Worm (Caenorhabditis elegans): ENCODE measurements around the gene pigm-1.

pigm-1 gene

ce11 chrII:11339507-11339906 lies 8.7 kb upstream of the pigm-1 start, which contains the start of gene rmd-3:
TSS of gene rmd-3 (minus strand) at chrII:11339607.
- TF ChIP-seq mep-1 (tag; optimal IDR thresholded peaks at IDR 0.05) (no peak), tbx-8 (GFP tag; optimal IDR thresholded peaks at IDR 0.05) (no peak), elt-1 (tag; optimal IDR thresholded peaks at IDR 0.05; ENCODE audit: borderline replicate concordance, insufficient read depth) (no peak), ztf-11 (tag; optimal IDR thresholded peaks at IDR 0.05) (no peak), hlh-1 (tag; optimal IDR thresholded peaks at IDR 0.05) (no peak), cnd-1 (tag; optimal IDR thresholded peaks at IDR 0.05) (no peak), ceh-39 (tag; optimal IDR thresholded peaks at IDR 0.05) (no peak), sem-2 (GFP tag; optimal IDR thresholded peaks at IDR 0.05) (no peak), pha-4 (tag; optimal IDR thresholded peaks at IDR 0.05) (no peak), elt-3 (tag; optimal IDR thresholded peaks at IDR 0.05) (no peak), lin-13 (tag; optimal IDR thresholded peaks at IDR 0.05) (no peak), nhr-76 (tag; optimal IDR thresholded peaks at IDR 0.05) (no peak), mab-5 (tag; optimal IDR thresholded peaks at IDR 0.05) (no peak), nhr-12 (tag; optimal IDR thresholded peaks at IDR 0.05) (no peak), nhr-237 (tag; optimal IDR thresholded peaks at IDR 0.05) (no peak), unc-62 (GFP tag; optimal IDR thresholded peaks at IDR 0.05) (no peak), nhr-28 (tag; optimal IDR thresholded peaks at IDR 0.05) (no peak), ces-1 (GFP tag; optimal IDR thresholded peaks at IDR 0.05) (no peak)

ce11 chrII:11343300-11343869 lies 4.9 kb upstream of the pigm-1 start, which contains the start of gene lgc-20:
TSS of gene lgc-20 (minus strand) at chrII:11343610.
- TF ChIP-seq nhr-12 (tag; optimal IDR thresholded peaks at IDR 0.05) (no peak), snpc-4 (tag; optimal IDR thresholded peaks at IDR 0.05) (no peak), cnd-1 (tag; optimal IDR thresholded peaks at IDR 0.05) (no peak), ceh-39 (tag; optimal IDR thresholded peaks at IDR 0.05) (no peak), flh-1 (GFP tag; optimal IDR thresholded peaks at IDR 0.05) (no peak), zip-8 (tag; optimal IDR thresholded peaks at IDR 0.05) (no peak), sem-2 (GFP tag; optimal IDR thresholded peaks at IDR 0.05) (no peak), unc-39 (tag; optimal IDR thresholded peaks at IDR 0.05) (no peak), ceh-43 (GFP tag; optimal IDR thresholded peaks at IDR 0.05) (no peak), mep-1 (tag; optimal IDR thresholded peaks at IDR 0.05) (no peak), mls-2 (tag; optimal IDR thresholded peaks at IDR 0.05) (no peak), ceh-83 (GFP tag; optimal IDR thresholded peaks at IDR 0.05) (no peak), lin-32 (GFP tag; optimal IDR thresholded peaks at IDR 0.05) (no peak), pha-4 (tag; optimal IDR thresholded peaks at IDR 0.05) (no peak), nhr-28 (tag; optimal IDR thresholded peaks at IDR 0.05) (no peak), sptf-1 (tag; optimal IDR thresholded peaks at IDR 0.05) (no peak)

DNA sequence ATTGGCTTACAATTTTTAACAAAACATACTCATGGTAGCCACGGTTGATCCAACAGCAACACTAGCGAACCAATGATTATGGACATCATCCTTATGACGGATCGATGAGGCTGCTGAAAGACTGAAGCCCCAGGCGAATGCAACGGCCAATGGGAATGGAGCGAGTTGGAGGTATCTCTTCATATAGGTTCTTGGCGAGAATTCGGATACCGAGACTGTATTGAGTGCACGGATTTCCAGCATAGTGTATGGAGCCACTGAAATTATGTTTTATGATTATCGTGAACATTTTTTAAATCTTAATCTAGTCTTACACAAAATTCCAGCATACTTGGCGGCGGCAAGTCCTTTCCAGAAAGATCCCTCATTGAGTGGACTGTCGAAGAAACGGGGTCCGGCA lies 3.7 kb upstream of the pigm-1 start:
- no peak for TF ChIP-seq hlh-1 (tag; optimal IDR thresholded peaks at IDR 0.05)
- no peak for TF ChIP-seq ztf-11 (tag; optimal IDR thresholded peaks at IDR 0.05)
- TF ChIP-seq nhr-28 (tag; optimal IDR thresholded peaks at IDR 0.05), result no peak
- TF ChIP-seq pha-4 (tag; optimal IDR thresholded peaks at IDR 0.05), result no peak
- TF ChIP-seq ceh-39 (tag; optimal IDR thresholded peaks at IDR 0.05), result no peak
- TF ChIP-seq unc-62 (GFP tag; optimal IDR thresholded peaks at IDR 0.05), result no peak
- TF ChIP-seq drap-1 (GFP tag; optimal IDR thresholded peaks at IDR 0.05), result no peak
- no peak for TF ChIP-seq mls-2 (tag; optimal IDR thresholded peaks at IDR 0.05)
- TF ChIP-seq M03D4.4 (tag; optimal IDR thresholded peaks at IDR 0.05), result no peak
- TF ChIP-seq zip-8 (tag; optimal IDR thresholded peaks at IDR 0.05), result no peak
- no peak for TF ChIP-seq elt-3 (tag; optimal IDR thresholded peaks at IDR 0.05)
- no peak for TF ChIP-seq sptf-1 (tag; optimal IDR thresholded peaks at IDR 0.05)
- TF ChIP-seq ceh-83 (GFP tag; optimal IDR thresholded peaks at IDR 0.05), result no peak
- TF ChIP-seq nhr-76 (tag; optimal IDR thresholded peaks at IDR 0.05), result no peak
- TF ChIP-seq elt-1 (tag; optimal IDR thresholded peaks at IDR 0.05; ENCODE audit: borderline replicate concordance, insufficient read depth), result no peak
- TF ChIP-seq flh-1 (GFP tag; optimal IDR thresholded peaks at IDR 0.05), result no peak
- no peak for TF ChIP-seq nhr-237 (tag; optimal IDR thresholded peaks at IDR 0.05)
- TF ChIP-seq bed-3 (GFP tag; optimal IDR thresholded peaks at IDR 0.05), result no peak
- TF ChIP-seq lin-13 (tag; optimal IDR thresholded peaks at IDR 0.05), result no peak
- no peak for TF ChIP-seq tbx-8 (GFP tag; optimal IDR thresholded peaks at IDR 0.05)

DNA sequence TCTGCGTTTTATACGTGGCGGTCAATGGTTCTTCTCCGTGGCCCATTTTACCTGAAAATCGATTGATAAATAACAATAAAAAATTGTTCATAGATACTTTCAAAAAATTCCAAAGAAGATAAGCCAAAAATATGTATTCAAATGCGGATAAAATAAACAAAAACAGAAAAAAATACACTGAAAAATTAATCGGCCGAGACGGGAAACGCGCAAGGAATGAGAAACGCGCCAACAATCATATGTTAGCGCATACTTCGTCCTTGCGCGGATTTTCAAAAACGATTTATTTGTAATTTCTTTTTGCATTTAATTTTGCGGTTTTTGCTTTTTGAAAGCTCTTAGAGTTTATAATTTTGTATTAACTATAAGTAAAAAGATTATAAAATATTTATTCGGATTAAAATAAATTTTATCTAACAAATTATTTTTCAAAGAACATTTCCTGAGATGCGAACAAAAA lies 2.6 kb upstream of the pigm-1 start, which contains the start of gene nduf-11:
Gene nduf-11, minus strand, starts transcription at position 51 of the 460 bp plus-strand sequence.
- TF ChIP-seq drap-1 (GFP tag; optimal IDR thresholded peaks at IDR 0.05) (no peak), tbx-8 (GFP tag; optimal IDR thresholded peaks at IDR 0.05) (no peak), ztf-11 (tag; optimal IDR thresholded peaks at IDR 0.05) (no peak), mep-1 (tag; optimal IDR thresholded peaks at IDR 0.05) (peak; percentile 86), bed-3 (GFP tag; optimal IDR thresholded peaks at IDR 0.05) (peak; percentile 10), ceh-83 (GFP tag; optimal IDR thresholded peaks at IDR 0.05) (no peak), nhr-237 (tag; optimal IDR thresholded peaks at IDR 0.05) (peak; percentile 78), nhr-28 (tag; optimal IDR thresholded peaks at IDR 0.05) (no peak), nhr-12 (tag; optimal IDR thresholded peaks at IDR 0.05) (no peak), sptf-1 (tag; optimal IDR thresholded peaks at IDR 0.05) (peak; percentile 78), M03D4.4 (tag; optimal IDR thresholded peaks at IDR 0.05) (peak; percentile 77), sem-2 (GFP tag; optimal IDR thresholded peaks at IDR 0.05) (no peak), blmp-1 (tag; optimal IDR thresholded peaks at IDR 0.05) (no peak), lsy-2 (tag; optimal IDR thresholded peaks at IDR 0.05) (peak; percentile 86), pha-4 (tag; optimal IDR thresholded peaks at IDR 0.05) (peak; percentile 64), cnd-1 (tag; optimal IDR thresholded peaks at IDR 0.05) (no peak), zip-8 (tag; optimal IDR thresholded peaks at IDR 0.05) (no peak), unc-39 (tag; optimal IDR thresholded peaks at IDR 0.05) (no peak), snpc-4 (tag; optimal IDR thresholded peaks at IDR 0.05) (no peak), lin-32 (GFP tag; optimal IDR thresholded peaks at IDR 0.05) (no peak), lin-13 (tag; optimal IDR thresholded peaks at IDR 0.05) (peak; percentile 62), ham-2 (GFP tag; optimal IDR thresholded peaks at IDR 0.05) (no peak), unc-120 (tag; optimal IDR thresholded peaks at IDR 0.05; ENCODE audit: poor library complexity, severe bottlenecking) (peak; percentile 15), mab-5 (tag; optimal IDR thresholded peaks at IDR 0.05) (no peak), mls-2 (tag; optimal IDR thresholded peaks at IDR 0.05) (peak; percentile 36), elt-1 (tag; optimal IDR thresholded peaks at IDR 0.05; ENCODE audit: borderline replicate concordance, insufficient read depth) (no peak), ces-1 (GFP tag; optimal IDR thresholded peaks at IDR 0.05) (peak; percentile 63), unc-62 (GFP tag; optimal IDR thresholded peaks at IDR 0.05) (peak; percentile 3), ceh-43 (GFP tag; optimal IDR thresholded peaks at IDR 0.05) (peak; percentile 70), flh-1 (GFP tag; optimal IDR thresholded peaks at IDR 0.05) (no peak), ceh-39 (tag; optimal IDR thresholded peaks at IDR 0.05) (no peak), nhr-76 (tag; optimal IDR thresholded peaks at IDR 0.05) (no peak), elt-3 (tag; optimal IDR thresholded peaks at IDR 0.05) (no peak), hlh-1 (tag; optimal IDR thresholded peaks at IDR 0.05) (peak; percentile 42), nhr-2 (tag; optimal IDR thresholded peaks at IDR 0.05) (no peak)

Measured in whole organism, mixed stage, embryonic.